Worm (Caenorhabditis elegans) whole organism, L2 larva: Measurements from ENCODE around the gene egg-3.

Experiments used
- C34F6.9 ChIP-seq: fragments of 150-350 bp; optimal IDR thresholded peaks from 2 replicates; lab custom pipeline; 2014; ENCODE audit warnings: missing biosample characterization, missing genetic modification characterization
- F13H6.1 ChIP-seq: sonication (generic microtip); optimal IDR thresholded peaks from 2 replicates; lab custom pipeline; 2016; ENCODE audit warnings: missing genetic modification characterization, missing compliant biosample characterization
- R02D3.7 ChIP-seq: fragments of 150-350 bp; optimal IDR thresholded peaks from 2 replicates; lab custom pipeline; 2014; ENCODE audit warnings: missing biosample characterization, missing genetic modification characterization
- Y55F3AM.14 ChIP-seq: fragments of 200-800 bp; sonication (Bioruptor generic); optimal IDR thresholded peaks from 2 replicates; lab custom pipeline; 2018; ENCODE audit warnings: mild to moderate bottlenecking, missing genetic modification characterization, missing compliant biosample characterization
- ZK546.5 ChIP-seq: sonication (generic microtip); optimal IDR thresholded peaks from 2 replicates; lab custom pipeline; 2017; ENCODE audit warnings: missing biosample characterization, missing genetic modification characterization
- alr-1 ChIP-seq: fragments of 150-350 bp; optimal IDR thresholded peaks from 2 replicates; lab custom pipeline; 2014; ENCODE audit warnings: missing biosample characterization, missing genetic modification characterization
- aly-2 ChIP-seq: fragments of 150-350 bp; optimal IDR thresholded peaks from 2 replicates; lab custom pipeline; 2014; ENCODE audit warnings: missing biosample characterization, missing genetic modification characterization
- ama-1 ChIP-seq: fragments of 150-350 bp; optimal IDR thresholded peaks from 2 replicates; lab custom pipeline; 2018; ENCODE audit warnings: inconsistent platforms
- blmp-1 ChIP-seq: sonication (generic microtip); optimal IDR thresholded peaks from 2 replicates; lab custom pipeline; 2017; ENCODE audit warnings: missing genetic modification characterization, mild to moderate bottlenecking, missing compliant biosample characterization, antibody characterized with exemption, moderate library complexity; ENCODE audit not compliant: insufficient read depth
- ceh-16 ChIP-seq: fragments of 150-350 bp; optimal IDR thresholded peaks from 2 replicates; lab custom pipeline; 2014; ENCODE audit warnings: missing biosample characterization, missing genetic modification characterization
- ceh-82 ChIP-seq: fragments of 150-350 bp; optimal IDR thresholded peaks from 2 replicates; lab custom pipeline; 2014; ENCODE audit warnings: missing biosample characterization, missing genetic modification characterization
- crh-2 ChIP-seq: sonication (generic microtip); optimal IDR thresholded peaks from 2 replicates; lab custom pipeline; 2017; ENCODE audit warnings: missing biosample characterization, missing genetic modification characterization
- dmd-4 ChIP-seq: sonication (generic microtip); optimal IDR thresholded peaks from 2 replicates; lab custom pipeline; 2017; ENCODE audit warnings: missing biosample characterization, missing genetic modification characterization
- egl-27 ChIP-seq: sonication (generic microtip); optimal IDR thresholded peaks from 3 replicates; lab custom pipeline; 2017; ENCODE audit warnings: missing biosample characterization, missing genetic modification reagents, missing genetic modification characterization
- elt-1 ChIP-seq: fragments of 150-350 bp; optimal IDR thresholded peaks from 2 replicates; lab custom pipeline; 2014; ENCODE audit warnings: missing biosample characterization, missing genetic modification characterization
- elt-3 ChIP-seq: sonication (generic microtip); optimal IDR thresholded peaks from 2 replicates; lab custom pipeline; 2017; ENCODE audit warnings: missing biosample characterization, missing genetic modification characterization
- fos-1 ChIP-seq: fragments of 150-350 bp; optimal IDR thresholded peaks from 2 replicates; lab custom pipeline; 2014; ENCODE audit warnings: missing biosample characterization, missing genetic modification characterization
- gmeb-1 ChIP-seq: fragments of 150-350 bp; optimal IDR thresholded peaks from 2 replicates; lab custom pipeline; 2014; ENCODE audit warnings: missing biosample characterization, missing genetic modification characterization
- lin-11 ChIP-seq: fragments of 150-350 bp; sonication (generic microtip); optimal IDR thresholded peaks from 2 replicates; lab custom pipeline; 2014; ENCODE audit warnings: missing biosample characterization, missing genetic modification characterization, inconsistent platforms, mixed read lengths
- lin-13 ChIP-seq: fragments of 150-350 bp; optimal IDR thresholded peaks from 2 replicates; lab custom pipeline; 2014; ENCODE audit warnings: missing biosample characterization, missing genetic modification reagents, missing genetic modification characterization
- lin-39 ChIP-seq: fragments of 150-350 bp; optimal IDR thresholded peaks from 2 replicates; lab custom pipeline; 2014; ENCODE audit warnings: missing biosample characterization, missing genetic modification reagents, missing genetic modification characterization
- lsy-2 ChIP-seq, 2 experiments: fragments of 150-350 bp in 1 of 2; sonication (generic microtip) in 1 of 2; optimal IDR thresholded peaks; 2 replicates each; lab custom pipeline; 2014 to 2017; ENCODE audit warnings: missing biosample characterization in 2 of 2, missing genetic modification characterization in 2 of 2
- mab-5 ChIP-seq: fragments of 150-350 bp; optimal IDR thresholded peaks from 2 replicates; lab custom pipeline; 2014; ENCODE audit warnings: missing biosample characterization, missing genetic modification characterization
- mbf-1 ChIP-seq: sonication (generic microtip); optimal IDR thresholded peaks from 2 replicates; lab custom pipeline; 2017; ENCODE audit warnings: missing biosample characterization, missing genetic modification characterization
- mdl-1 ChIP-seq, 2 experiments: fragments of 150-350 bp in 1 of 2; sonication (generic microtip) in 1 of 2; optimal IDR thresholded peaks; 2 replicates each; lab custom pipeline; 2017; ENCODE audit warnings: missing biosample characterization in 2 of 2, missing genetic modification characterization in 2 of 2
- nhr-10 ChIP-seq: sonication (generic microtip); optimal IDR thresholded peaks from 2 replicates; lab custom pipeline; 2017; ENCODE audit warnings: missing biosample characterization, missing genetic modification characterization
- nhr-11 ChIP-seq: fragments of 150-350 bp; optimal IDR thresholded peaks from 2 replicates; lab custom pipeline; 2014; ENCODE audit warnings: missing biosample characterization, missing genetic modification characterization
- nhr-12 ChIP-seq: fragments of 150-350 bp; optimal IDR thresholded peaks from 2 replicates; lab custom pipeline; 2014; ENCODE audit warnings: missing biosample characterization, missing genetic modification characterization
- nhr-129 ChIP-seq: fragments of 150-350 bp; optimal IDR thresholded peaks from 2 replicates; lab custom pipeline; 2014; ENCODE audit warnings: missing biosample characterization, missing genetic modification characterization
- nhr-21 ChIP-seq: fragments of 150-350 bp; optimal IDR thresholded peaks from 2 replicates; lab custom pipeline; 2014; ENCODE audit warnings: missing biosample characterization, missing genetic modification characterization
- nhr-237 ChIP-seq: fragments of 150-350 bp; optimal IDR thresholded peaks from 2 replicates; lab custom pipeline; 2014; ENCODE audit warnings: missing biosample characterization, missing genetic modification characterization
- nhr-25 ChIP-seq: fragments of 150-350 bp; sonication (generic microtip); optimal IDR thresholded peaks from 3 replicates; lab custom pipeline; 2014; ENCODE audit warnings: missing biosample characterization, missing genetic modification characterization
- nhr-6 ChIP-seq: fragments of 150-350 bp; optimal IDR thresholded peaks from 2 replicates; lab custom pipeline; 2014; ENCODE audit warnings: missing biosample characterization, missing genetic modification characterization
- nhr-77 ChIP-seq: fragments of 150-350 bp; optimal IDR thresholded peaks from 2 replicates; lab custom pipeline; 2014; ENCODE audit warnings: missing biosample characterization, missing genetic modification characterization
- peb-1 ChIP-seq: fragments of 150-350 bp; optimal IDR thresholded peaks from 2 replicates; lab custom pipeline; 2014; ENCODE audit warnings: missing biosample characterization, missing genetic modification characterization
- sem-4 ChIP-seq: fragments of 150-350 bp; optimal IDR thresholded peaks from 2 replicates; lab custom pipeline; 2014; ENCODE audit warnings: missing biosample characterization, missing genetic modification reagents, missing genetic modification characterization
- skn-1 ChIP-seq: sonication (generic microtip); optimal IDR thresholded peaks from 2 replicates; lab custom pipeline; 2017; ENCODE audit warnings: missing biosample characterization, missing genetic modification characterization
- sma-3 ChIP-seq: sonication (generic microtip); optimal IDR thresholded peaks from 2 replicates; lab custom pipeline; 2016; ENCODE audit warnings: missing genetic modification reagents, missing genetic modification characterization, missing compliant biosample characterization
- sma-9 ChIP-seq, 2 experiments: fragments of 150-350 bp in 1 of 2; sonication (generic microtip) in 1 of 2; optimal IDR thresholded peaks; 2 replicates each; lab custom pipeline; 2014 to 2016; ENCODE audit warnings: missing genetic modification characterization in 2 of 2, mild to moderate bottlenecking in 1 of 2, missing biosample characterization in 1 of 2, missing compliant biosample characterization in 1 of 2, missing genetic modification reagents in 1 of 2, moderate library complexity in 1 of 2
- snpc-4 ChIP-seq: fragments of 150-350 bp; optimal IDR thresholded peaks from 2 replicates; lab custom pipeline; 2014; ENCODE audit warnings: missing biosample characterization, missing genetic modification characterization
- unc-39 ChIP-seq: fragments of 150-350 bp; optimal IDR thresholded peaks from 2 replicates; lab custom pipeline; 2014; ENCODE audit warnings: missing biosample characterization, missing genetic modification characterization
- unc-55 ChIP-seq: fragments of 150-350 bp; sonication (generic microtip); optimal IDR thresholded peaks from 3 replicates; lab custom pipeline; 2014; ENCODE audit warnings: missing biosample characterization, missing genetic modification reagents, missing genetic modification characterization
- unc-62 ChIP-seq: fragments of 150-350 bp; optimal IDR thresholded peaks from 2 replicates; lab custom pipeline; 2014; ENCODE audit warnings: missing biosample characterization, missing genetic modification reagents, missing genetic modification characterization
- zag-1 ChIP-seq: fragments of 150-350 bp; optimal IDR thresholded peaks from 2 replicates; lab custom pipeline; 2014; ENCODE audit warnings: missing biosample characterization, missing genetic modification characterization
- ztf-1 ChIP-seq: fragments of 200-800 bp; sonication (Bioruptor generic); conservative IDR thresholded peaks from 2 replicates; pipeline ENCODE4 v1.3.6; 2022; ENCODE audit warnings: missing genetic modification characterization, missing compliant biosample characterization
- ztf-11 ChIP-seq: sonication (generic microtip); optimal IDR thresholded peaks from 2 replicates; lab custom pipeline; 2017; ENCODE audit warnings: missing biosample characterization, missing genetic modification characterization
- ztf-4 ChIP-seq: fragments of 150-350 bp; optimal IDR thresholded peaks from 2 replicates; lab custom pipeline; 2014; ENCODE audit warnings: missing biosample characterization, missing genetic modification characterization

The egg-3 gene

ce11 chrII:10851110-10851509, 33.1 kb downstream of the egg-3 start:
- TF ChIP-seq R02D3.7 (no peak), nhr-12 (tag; lab: Kevin White, UChicago) (no peak), unc-55 (GFP tag; lab: Kevin White, UChicago) (peak; percentile 34), lin-13 (peak; percentile 45), unc-62 (GFP tag; lab: Kevin White, UChicago) (peak; percentile 96), lsy-2 (tag; optimal IDR thresholded peaks at IDR 0.05; lab: Kevin White, UChicago) (peak; percentile 22 to 78), lin-11 (tag; lab: Kevin White, UChicago) (no peak), egl-27 (tag; lab: Kevin White, UChicago) (peak; percentile 68), ZK546.5 (no peak), mdl-1 (tag; optimal IDR thresholded peaks at IDR 0.05; lab: Kevin White, UChicago) (peak in 1 of 2 experiments; percentile 44), nhr-237 (tag; lab: Kevin White, UChicago) (no peak), snpc-4 (tag; lab: Kevin White, UChicago) (peak; percentile 69), nhr-129 (tag; lab: Kevin White, UChicago) (peak; percentile 87), elt-3 (tag; lab: Kevin White, UChicago) (no peak), gmeb-1 (tag; lab: Kevin White, UChicago) (peak; percentile 35), skn-1 (tag; lab: Kevin White, UChicago) (no peak), C34F6.9 (tag; lab: Kevin White, UChicago) (peak; percentile 95), nhr-21 (peak; percentile 64), ceh-16 (tag; lab: Kevin White, UChicago) (peak; percentile 55), nhr-6 (tag; lab: Kevin White, UChicago) (no peak), nhr-25 (peak; percentile 87), fos-1 (tag; lab: Kevin White, UChicago) (peak; percentile 72), blmp-1 (tag; lab: Kevin White, UChicago) (peak; percentile 47), nhr-11 (tag; lab: Kevin White, UChicago) (no peak), ztf-11 (tag; lab: Kevin White, UChicago) (no peak), crh-2 (tag; lab: Kevin White, UChicago) (peak; percentile 89), unc-39 (tag; lab: Kevin White, UChicago) (no peak), ztf-4 (tag; lab: Kevin White, UChicago) (peak; percentile 53), ama-1 (lab: Kevin White, UChicago) (no peak), elt-1 (tag; lab: Kevin White, UChicago) (no peak), F13H6.1 (peak; percentile 90), mab-5 (tag; lab: Kevin White, UChicago) (peak; percentile 58), nhr-77 (no peak), zag-1 (no peak), aly-2 (no peak), nhr-10 (tag; lab: Kevin White, UChicago) (no peak), alr-1 (tag; lab: Kevin White, UChicago) (no peak), Y55F3AM.14 (GFP tag; lab: Kevin White, UChicago) (no peak), sma-3 (peak; percentile 82), ztf-1 (no peak), mbf-1 (tag; lab: Kevin White, UChicago) (no peak), lin-39 (tag; lab: Kevin White, UChicago) (no peak), ceh-82 (tag; lab: Kevin White, UChicago) (no peak), peb-1 (tag; lab: Kevin White, UChicago) (no peak), sem-4 (tag; lab: Kevin White, UChicago) (peak; percentile 70), sma-9 (GFP tag; optimal IDR thresholded peaks at IDR 0.05; lab: Kevin White, UChicago) (peak; percentile 80), sma-9 (tag; optimal IDR thresholded peaks at IDR 0.05; lab: Kevin White, UChicago) (no peak), dmd-4 (tag; lab: Kevin White, UChicago) (no peak)
